Fruit fly (Drosophila melanogaster): Measurements from ENCODE around the gene CtIP.
A peak's percentile ranks its signal among the peaks of the same experiment; 100 is the strongest.

Gene CtIP

DNA sequence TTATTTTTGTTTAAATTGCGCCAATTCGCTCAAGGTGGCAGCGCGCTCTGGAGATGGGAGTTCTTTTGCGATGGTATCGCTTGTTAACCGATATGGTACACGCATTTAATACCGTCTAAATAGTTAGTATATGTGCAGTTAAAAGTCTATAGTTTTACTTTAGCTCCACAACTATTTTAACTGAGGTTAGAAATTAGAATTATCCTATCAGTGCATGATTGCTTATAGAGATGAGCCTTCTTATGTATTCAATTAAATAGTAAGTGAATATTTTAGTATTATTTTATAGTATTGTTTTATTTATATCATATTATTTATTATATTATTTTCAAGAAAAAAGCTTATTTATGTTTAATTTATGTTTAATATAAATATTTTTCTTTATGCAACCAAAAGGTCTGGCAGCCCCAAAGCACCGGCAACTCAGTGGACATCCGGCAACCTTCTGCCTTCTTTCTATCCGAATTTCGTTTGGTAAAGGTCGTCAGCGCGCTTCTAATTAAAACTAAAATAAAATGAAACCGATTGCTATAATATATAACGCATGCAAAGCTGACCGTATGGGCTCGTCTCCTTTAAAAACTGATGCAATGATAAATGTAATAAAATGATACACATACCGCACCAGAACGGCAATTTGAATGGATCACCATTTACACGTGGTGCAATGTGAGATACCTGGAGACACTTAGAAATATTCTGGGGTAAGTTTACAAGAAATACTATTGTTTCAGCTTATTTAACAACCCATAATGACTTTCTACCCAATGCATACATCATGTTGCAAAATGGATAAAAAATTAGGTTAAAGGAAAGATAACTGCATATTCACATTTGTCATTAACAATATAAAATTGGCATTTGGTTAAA lies 17.0 kb downstream of the CtIP start, which contains the start of gene CG5199 (continued):
- TF ChIP-seq Trl (optimal IDR thresholded peaks at IDR 0.05) = no peak
- peak; percentile 10 for TF ChIP-seq Trl (GFP tag; optimal IDR thresholded peaks at IDR 0.05)
- no peak for TF ChIP-seq Asciz (GFP tag; optimal IDR thresholded peaks at IDR 0.05)
- TF ChIP-seq CG8281 (tag; optimal IDR thresholded peaks at IDR 0.05) = peak; percentile 17
- peak; percentile 49; the same call in 1 of the 2 replicates for TF ChIP-seq CG32532 (GFP tag; IDR thresholded peaks at IDR 0.05)
- TF ChIP-seq tx (GFP tag; optimal IDR thresholded peaks at IDR 0.05) = no peak
- TF ChIP-seq CG18764 (GFP tag; optimal IDR thresholded peaks at IDR 0.05) = no peak
- TF ChIP-seq slou (GFP tag; optimal IDR thresholded peaks at IDR 0.05) = peak; percentile 42
- TF ChIP-seq CG12942 (GFP tag; optimal IDR thresholded peaks at IDR 0.05) = peak; percentile 50
- TF ChIP-seq ATbp (GFP tag; optimal IDR thresholded peaks at IDR 0.05) = no peak
- TF ChIP-seq hb (GFP tag; IDR thresholded peaks at IDR 0.05; ENCODE audit: partially characterized antibody) = peak; percentile 57; the same call in 1 of the 3 replicates
- TF ChIP-seq nerfin-2 (GFP tag; IDR thresholded peaks at IDR 0.05; ENCODE audit: partially characterized antibody) = no peak
- TF ChIP-seq unc-4 (GFP tag; IDR thresholded peaks at IDR 0.05; ENCODE audit: partially characterized antibody) = peak; percentile 73
- peak; percentile 48 for TF ChIP-seq CG4617 (GFP tag; optimal IDR thresholded peaks at IDR 0.05; ENCODE audit: borderline replicate concordance)
- peak; percentile 22 for TF ChIP-seq shn (GFP tag; optimal IDR thresholded peaks at IDR 0.05)
- no peak for TF ChIP-seq ase (GFP tag; IDR thresholded peaks at IDR 0.05)
- TF ChIP-seq wek (GFP tag; optimal IDR thresholded peaks at IDR 0.05) = no peak
- TF ChIP-seq CG8765 (GFP tag; IDR thresholded peaks at IDR 0.05) = no peak
- peak; percentile 79 for TF ChIP-seq CG31441 (GFP tag; IDR thresholded peaks at IDR 0.05)
- TF ChIP-seq CG17912 (GFP tag; optimal IDR thresholded peaks at IDR 0.05) = no peak
- TF ChIP-seq CG5245 (GFP tag; optimal IDR thresholded peaks at IDR 0.05) = no peak
- no peak for TF ChIP-seq CkIIα-i1 (GFP tag; IDR thresholded peaks at IDR 0.05)
- TF ChIP-seq CG1529 (GFP tag; optimal IDR thresholded peaks at IDR 0.05) = no peak
- TF ChIP-seq Jarid2 (GFP tag; optimal IDR thresholded peaks at IDR 0.05) = peak; percentile 25
- peak; percentile 65 for TF ChIP-seq vvl (GFP tag; IDR thresholded peaks at IDR 0.05)
- peak; percentile 41; the same call in 1 of the 2 replicates for TF ChIP-seq danr (GFP tag; IDR thresholded peaks at IDR 0.05)
- peak; percentile 49; the same call in 1 of the 2 replicates for TF ChIP-seq CG32767 (GFP tag; IDR thresholded peaks at IDR 0.05)
- peak; percentile 59; the same call in 2 of the 3 replicates for TF ChIP-seq CG7963 (GFP tag; IDR thresholded peaks at IDR 0.05; ENCODE audit: partially characterized antibody)
- no peak for TF ChIP-seq CG11696 (GFP tag; IDR thresholded peaks at IDR 0.05)
- no peak for TF ChIP-seq ara (GFP tag; IDR thresholded peaks at IDR 0.05)
- no peak for TF ChIP-seq scrt (GFP tag; optimal IDR thresholded peaks at IDR 0.05)
- peak; percentile 81 for TF ChIP-seq Ssrp (tag; optimal IDR thresholded peaks at IDR 0.05)
- TF ChIP-seq cas (GFP tag; IDR thresholded peaks at IDR 0.05) = no peak
- no peak for TF ChIP-seq eve (GFP tag; optimal IDR thresholded peaks at IDR 0.05)
- TF ChIP-seq Ets65A (GFP tag) = peak; percentile 92
- TF ChIP-seq CG34224 (GFP tag; IDR thresholded peaks at IDR 0.05; ENCODE audit: partially characterized antibody) = peak; percentile 74
- TF ChIP-seq CG12744 (GFP tag; optimal IDR thresholded peaks at IDR 0.05) = no peak
- no peak for TF ChIP-seq CG16779 (GFP tag; IDR thresholded peaks at IDR 0.05)
- TF ChIP-seq Lpt (GFP tag; optimal IDR thresholded peaks at IDR 0.05) = no peak
- no peak for TF ChIP-seq Mad (GFP tag; optimal IDR thresholded peaks at IDR 0.05)
- TF ChIP-seq Xrp1 (GFP tag; IDR thresholded peaks at IDR 0.05) = peak; percentile 67
- peak; percentile 12 for TF ChIP-seq CG15073 (GFP tag; optimal IDR thresholded peaks at IDR 0.05)
- no peak for TF ChIP-seq NC2α (GFP tag; optimal IDR thresholded peaks at IDR 0.05)
- TF ChIP-seq CG10565 (GFP tag; optimal IDR thresholded peaks at IDR 0.05) = no peak
- TF ChIP-seq CG11093 (GFP tag; IDR thresholded peaks at IDR 0.05) = peak; percentile 63; the same call in 2 of the 3 replicates
- peak; percentile 59 for TF ChIP-seq Dek (tag; optimal IDR thresholded peaks at IDR 0.05)
- no peak for TF ChIP-seq chm (GFP tag; IDR thresholded peaks at IDR 0.05)
- peak; percentile 32; the same call in 2 of the 3 replicates for TF ChIP-seq B-H1 (GFP tag; IDR thresholded peaks at IDR 0.05)
- no peak for TF ChIP-seq CG13123 (GFP tag; optimal IDR thresholded peaks at IDR 0.05)
- peak; percentile 37 for TF ChIP-seq CG16815 (GFP tag; optimal IDR thresholded peaks at IDR 0.05)
